Worm (Caenorhabditis elegans) whole organism, early embryonic: ENCODE data around the gene rpc-2.

Experiments
- ama-1 ChIP-seq: fragments of 150-350 bp; optimal IDR thresholded peaks from 2 replicates; lab custom pipeline; 2014
- ets-7 ChIP-seq: sonication (generic microtip); optimal IDR thresholded peaks from 2 replicates; lab custom pipeline; 2016; ENCODE audit warnings: missing genotype, missing genetic modification characterization, missing compliant biosample characterization
- hnd-1 ChIP-seq: sonication (generic microtip); optimal IDR thresholded peaks from 2 replicates; lab custom pipeline; 2016; ENCODE audit warnings: missing genetic modification characterization, missing compliant biosample characterization
- sea-1 ChIP-seq: fragments of 200-800 bp; sonication (Bioruptor generic); conservative IDR thresholded peaks from 2 replicates; pipeline ENCODE4 v1.3.6; 2022; ENCODE audit warnings: missing genetic modification characterization, missing compliant biosample characterization
- tra-4 ChIP-seq: sonication (generic microtip); optimal IDR thresholded peaks from 2 replicates; lab custom pipeline; 2017; ENCODE audit warnings: missing genetic modification characterization, missing compliant biosample characterization

ce11 chrIII:5599958-5600357 is 42.8 kb downstream of the rpc-2 start, which contains the start of gene wdr-37:
- no peak for TF ChIP-seq tra-4
- no peak for TF ChIP-seq ets-7 (tag; lab: Kevin White, UChicago)
- no peak for TF ChIP-seq sea-1 (GFP tag; lab: Robert Waterston, UW)
- TF ChIP-seq hnd-1 (tag; lab: Kevin White, UChicago), result no peak
- TF ChIP-seq ama-1, result no peak
